Fruit fly (Drosophila melanogaster) whole organism, wandering third instar larva: ENCODE measurements around the gene lilli.

Experiments
- Dif ChIP-seq: fragments of 200-275, 200-300 bp; sonication (Bioruptor generic); optimal IDR thresholded peaks from 2 replicates; lab custom pipeline; 2018; ENCODE audit warnings: missing biosample characterization, missing genetic modification characterization; ENCODE audit not compliant: partially characterized antibody
- GATAd ChIP-seq: sonication (Bioruptor generic); optimal IDR thresholded peaks from 2 replicates; lab custom pipeline; 2016; ENCODE audit warnings: missing biosample characterization, missing genetic modification characterization
- HLH106 ChIP-seq: fragments of 200-800 bp; optimal IDR thresholded peaks from 3 replicates; lab custom pipeline; 2019; ENCODE audit warnings: missing biosample characterization, mild to moderate bottlenecking, missing genetic modification characterization, moderate library complexity
- N ChIP-seq: fragments of >200 bp; optimal IDR thresholded peaks from 2 replicates; lab custom pipeline; 2018; ENCODE audit warnings: missing biosample characterization, missing external identifiers, missing genetic modification characterization
- Sp1 ChIP-seq: fragments of 200-800 bp; sonication (Bioruptor generic); optimal IDR thresholded peaks from 3 replicates; lab custom pipeline; 2019; ENCODE audit warnings: missing biosample characterization, mild to moderate bottlenecking, missing genetic modification characterization, moderate library complexity
- br ChIP-seq: fragments of 200-800 bp; sonication (Bioruptor generic); optimal IDR thresholded peaks from 2 replicates; lab custom pipeline; 2016; ENCODE audit warnings: missing biosample characterization, missing genetic modification characterization
- brk ChIP-seq: fragments of 200-800 bp; sonication (Bioruptor generic); optimal IDR thresholded peaks from 2 replicates; lab custom pipeline; 2016; ENCODE audit warnings: missing biosample characterization, mild to moderate bottlenecking, missing genetic modification characterization
- dmrt93B ChIP-seq: fragments of 200-800 bp; sonication (Bioruptor generic); optimal IDR thresholded peaks from 2 replicates; lab custom pipeline; 2018; ENCODE audit warnings: missing biosample characterization, mild to moderate bottlenecking, missing genetic modification characterization
- h ChIP-seq: fragments of 200-800 bp; sonication (Bioruptor generic); optimal IDR thresholded peaks from 3 replicates; lab custom pipeline; 2016; ENCODE audit warnings: missing biosample characterization, mild to moderate bottlenecking, missing genetic modification characterization
- pan ChIP-seq: fragments of >200 bp; optimal IDR thresholded peaks from 2 replicates; lab custom pipeline; 2017
- psq ChIP-seq: fragments of 200-800 bp; sonication (Bioruptor generic); optimal IDR thresholded peaks from 3 replicates; lab custom pipeline; 2017; ENCODE audit warnings: missing biosample characterization, mild to moderate bottlenecking, missing genetic modification characterization, moderate library complexity
- usp ChIP-seq: fragments of >200 bp; optimal IDR thresholded peaks from 2 replicates; lab custom pipeline; 2017; ENCODE audit warnings: missing biosample characterization, missing genetic modification characterization

dm6 chr2L:2897024-2897549, 11.4 kb downstream of the lilli start:
- TF ChIP-seq usp (GFP tag; lab: Kevin White, UChicago) (no peak), GATAd (no peak), HLH106 (tag; lab: Kevin White, UChicago) (no peak), brk (GFP tag; lab: Kevin White, UChicago) (no peak), h (GFP tag; lab: Kevin White, UChicago) (peak; percentile 39), N (GFP tag; lab: Kevin White, UChicago) (no peak), pan (no peak), Dif (GFP tag; lab: Kevin White, UChicago) (no peak), br (GFP tag; lab: Kevin White, UChicago) (peak; percentile 29), dmrt93B (GFP tag; lab: Kevin White, UChicago) (no peak), psq (GFP tag; lab: Kevin White, UChicago) (no peak), Sp1 (GFP tag; lab: Kevin White, UChicago) (no peak)
